Fruit fly (Drosophila melanogaster) whole organism, embryonic: ENCODE results near the gene lili.

ENCODE experiments used
- Asciz ChIP-seq: fragments of 200-800 bp; sonication (Bioruptor generic); optimal IDR thresholded peaks from 2 replicates; lab custom pipeline; 2017; ENCODE audit warnings: missing biosample characterization, mild to moderate bottlenecking, missing genetic modification characterization, missing genetic modification reagents
- B-H1 ChIP-seq: fragments of 200-800 bp; sonication (Bioruptor generic); IDR thresholded peaks from 3 replicates; pipeline ENCODE4 v1.3.6; 2022; ENCODE audit warnings: missing biosample characterization, missing genetic modification characterization
- CG10979 ChIP-seq: fragments of 200-800 bp; sonication (Bioruptor generic); optimal IDR thresholded peaks from 2 replicates; lab custom pipeline; 2018; ENCODE audit warnings: missing biosample characterization, mild to moderate bottlenecking, missing genetic modification characterization, moderate library complexity
- CG11560 ChIP-seq: fragments of 200-800 bp; sonication (Bioruptor generic); IDR thresholded peaks from 3 replicates; pipeline ENCODE4 v1.3.6; 2022; ENCODE audit warnings: missing biosample characterization, missing genetic modification characterization
- CG12769 ChIP-seq: fragments of 200-800 bp; sonication (Bioruptor generic); optimal IDR thresholded peaks from 2 replicates; lab custom pipeline; 2019; ENCODE audit warnings: missing biosample characterization, mild to moderate bottlenecking, missing genetic modification characterization, moderate library complexity
- CG13287 ChIP-seq: fragments of 200-800 bp; sonication (Bioruptor generic); IDR thresholded peaks from 2 replicates; pipeline ENCODE4 v1.3.6; 2022; ENCODE audit warnings: missing biosample characterization, missing genetic modification characterization; ENCODE audit not compliant: partially characterized antibody
- CG15696 ChIP-seq: fragments of 200-800 bp; sonication (Bioruptor generic); optimal IDR thresholded peaks from 2 replicates; lab custom pipeline; 2019; ENCODE audit warnings: missing biosample characterization, mild to moderate bottlenecking, missing genetic modification characterization, moderate library complexity
- CG1602 ChIP-seq: fragments of 200-800 bp; sonication (Bioruptor generic); optimal IDR thresholded peaks from 3 replicates; lab custom pipeline; 2016; ENCODE audit warnings: missing biosample characterization, missing genetic modification characterization
- CG1832 ChIP-seq: fragments of 200-800 bp; sonication (Bioruptor generic); optimal IDR thresholded peaks from 2 replicates; lab custom pipeline; 2017; ENCODE audit warnings: missing biosample characterization, mild to moderate bottlenecking, missing genetic modification characterization, inconsistent platforms
- CG3163 ChIP-seq: fragments of 200-800 bp; sonication (Bioruptor generic); optimal IDR thresholded peaks from 3 replicates; lab custom pipeline; 2016; ENCODE audit warnings: missing biosample characterization, missing genetic modification characterization
- CG43689 ChIP-seq: fragments of 200-800 bp; sonication (Bioruptor generic); IDR thresholded peaks from 2 replicates; pipeline ENCODE4 v1.3.6; 2022; ENCODE audit warnings: missing biosample characterization, missing genetic modification characterization
- CG5953 ChIP-seq: fragments of 200-800 bp; sonication (Bioruptor generic); IDR thresholded peaks from 2 replicates; pipeline ENCODE4 v1.3.6; 2022; ENCODE audit warnings: missing biosample characterization, missing genetic modification characterization
- CG6654 ChIP-seq: fragments of 200-800 bp; sonication (Bioruptor generic); optimal IDR thresholded peaks from 2 replicates; lab custom pipeline; 2017; ENCODE audit warnings: missing biosample characterization, mild to moderate bottlenecking, missing genetic modification characterization
- CG7271 ChIP-seq: fragments of 200-800 bp; sonication (Bioruptor generic); optimal IDR thresholded peaks from 2 replicates; lab custom pipeline; 2018; ENCODE audit warnings: missing biosample characterization, mild to moderate bottlenecking, missing genetic modification characterization, moderate library complexity
- CG9817 ChIP-seq: fragments of 200-800 bp; sonication (Bioruptor generic); optimal IDR thresholded peaks from 2 replicates; lab custom pipeline; 2018; ENCODE audit warnings: missing biosample characterization, mild to moderate bottlenecking, missing genetic modification characterization, moderate library complexity
- D ChIP-seq, 2 experiments: fragments of 200-800 bp in 1 of 2; fragments of >200 bp in 1 of 2; sonication (Bioruptor generic) in 1 of 2; optimal IDR thresholded peaks; 2 replicates in 1 of 2; 3 replicates in 1 of 2; lab custom pipeline; 2017; ENCODE audit warnings: mild to moderate bottlenecking in 1 of 2, missing biosample characterization in 1 of 2, missing genetic modification characterization in 1 of 2, missing genetic modification reagents in 1 of 2
- Dip2 ChIP-seq: fragments of 200-800 bp; sonication (Bioruptor generic); IDR thresholded peaks from 2 replicates; pipeline ENCODE4 v1.3.6; 2022; ENCODE audit warnings: missing biosample characterization, missing genetic modification characterization
- Doc2 ChIP-seq: fragments of 200-800 bp; sonication (Bioruptor generic); IDR thresholded peaks from 2 replicates; pipeline ENCODE4 v1.3.6; 2022; ENCODE audit warnings: missing biosample characterization, missing genetic modification characterization
- E2f1 ChIP-seq: fragments of 200-800 bp; sonication (Bioruptor generic); IDR thresholded peaks from 2 replicates; pipeline ENCODE4 v1.3.6; 2022; ENCODE audit warnings: missing biosample characterization, missing genetic modification characterization
- Fer2 ChIP-seq: fragments of 200-800 bp; sonication (Bioruptor generic); optimal IDR thresholded peaks from 2 replicates; lab custom pipeline; 2018; ENCODE audit warnings: missing biosample characterization, mild to moderate bottlenecking, missing genetic modification characterization, moderate library complexity
- HHEX ChIP-seq: fragments of 200-800 bp; sonication (Bioruptor generic); optimal IDR thresholded peaks from 3 replicates; lab custom pipeline; 2017; ENCODE audit warnings: missing biosample characterization, mild to moderate bottlenecking, missing genetic modification characterization, missing genetic modification reagents
- HLHmδ ChIP-seq: fragments of 200-800 bp; sonication (Bioruptor generic); optimal IDR thresholded peaks from 2 replicates; lab custom pipeline; 2018; ENCODE audit warnings: missing biosample characterization, mild to moderate bottlenecking, missing genetic modification characterization, moderate library complexity
- Hmr ChIP-seq: fragments of 200-800 bp; sonication (Bioruptor generic); optimal IDR thresholded peaks from 3 replicates; lab custom pipeline; 2017; ENCODE audit warnings: mild to moderate bottlenecking, missing biosample characterization, missing genetic modification reagents, missing genetic modification characterization
- Lhr ChIP-seq: fragments of 200-800 bp; sonication (Bioruptor generic); optimal IDR thresholded peaks from 3 replicates; lab custom pipeline; 2017; ENCODE audit warnings: mild to moderate bottlenecking, missing biosample characterization, missing genetic modification reagents, missing genetic modification characterization
- Lim3 ChIP-seq: fragments of 200-800 bp; sonication (Bioruptor generic); IDR thresholded peaks from 2 replicates; pipeline ENCODE4 v1.3.6; 2022; ENCODE audit warnings: missing biosample characterization, missing genetic modification characterization
- Opbp ChIP-seq: fragments of 200-800 bp; sonication (Bioruptor generic); IDR thresholded peaks from 3 replicates; pipeline ENCODE4 v1.3.6; 2022; ENCODE audit warnings: missing biosample characterization, missing genetic modification characterization; ENCODE audit not compliant: partially characterized antibody
- Rx ChIP-seq: fragments of 200-800 bp; sonication (Bioruptor generic); IDR thresholded peaks from 2 replicates; pipeline ENCODE4 v1.3.6; 2022; ENCODE audit warnings: missing biosample characterization, missing genetic modification characterization
- YL-1 ChIP-seq: fragments of 200-800 bp; sonication (Bioruptor generic); optimal IDR thresholded peaks from 3 replicates; lab custom pipeline; 2017; ENCODE audit warnings: missing biosample characterization, mild to moderate bottlenecking, missing genetic modification characterization
- ac ChIP-seq: fragments of 200-800 bp; sonication (Bioruptor generic); optimal IDR thresholded peaks from 3 replicates; lab custom pipeline; 2017; ENCODE audit warnings: missing biosample characterization, mild to moderate bottlenecking, missing genetic modification characterization
- amos ChIP-seq: fragments of 200-800 bp; sonication (Bioruptor generic); IDR thresholded peaks from 2 replicates; pipeline ENCODE4 v1.3.6; 2022; ENCODE audit warnings: missing biosample characterization, missing genetic modification characterization; ENCODE audit not compliant: partially characterized antibody
- chm ChIP-seq: fragments of 200-800 bp; sonication (Bioruptor generic); IDR thresholded peaks from 2 replicates; pipeline ENCODE4 v1.3.6; 2022; ENCODE audit warnings: missing biosample characterization, missing genetic modification characterization
- dmrt99B ChIP-seq: fragments of 200-800 bp; sonication (Bioruptor generic); optimal IDR thresholded peaks from 2 replicates; lab custom pipeline; 2018; ENCODE audit warnings: missing biosample characterization, mild to moderate bottlenecking, missing genetic modification characterization, moderate library complexity
- fu2 ChIP-seq: fragments of 200-800 bp; sonication (Bioruptor generic); optimal IDR thresholded peaks from 2 replicates; lab custom pipeline; 2016; ENCODE audit warnings: missing biosample characterization, missing genetic modification characterization
- grau ChIP-seq: fragments of 200-800 bp; optimal IDR thresholded peaks from 3 replicates; lab custom pipeline; 2019; ENCODE audit warnings: missing biosample characterization, mild to moderate bottlenecking, missing genetic modification characterization, moderate library complexity
- hb ChIP-seq: fragments of 200-800 bp; sonication (Bioruptor generic); IDR thresholded peaks from 3 replicates; pipeline ENCODE4 v1.3.6; 2022; ENCODE audit warnings: missing biosample characterization, missing genetic modification characterization; ENCODE audit not compliant: partially characterized antibody
- inv ChIP-seq: fragments of 200-800 bp; sonication (Bioruptor generic); IDR thresholded peaks from 2 replicates; pipeline ENCODE4 v1.3.6; 2022; ENCODE audit warnings: missing biosample characterization, missing genetic modification characterization; ENCODE audit not compliant: partially characterized antibody
- lbe ChIP-seq: fragments of 200-800 bp; sonication (Bioruptor generic); optimal IDR thresholded peaks from 2 replicates; lab custom pipeline; 2016; ENCODE audit warnings: missing biosample characterization, mild to moderate bottlenecking, missing genetic modification characterization
- nom ChIP-seq: fragments of 200-800 bp; sonication (Bioruptor generic); optimal IDR thresholded peaks from 2 replicates; lab custom pipeline; 2017; ENCODE audit warnings: missing biosample characterization, missing genetic modification characterization, mild to moderate bottlenecking, moderate library complexity, missing genetic modification reagents
- otp ChIP-seq: fragments of 200-800 bp; sonication (Bioruptor generic); IDR thresholded peaks from 3 replicates; pipeline ENCODE4, ENCODE4 v1.3.6; 2022; ENCODE audit warnings: missing biosample characterization, missing genetic modification characterization
- ro ChIP-seq: fragments of 200-800 bp; sonication (Bioruptor generic); IDR thresholded peaks from 2 replicates; pipeline ENCODE4 v1.3.6; 2022; ENCODE audit warnings: missing biosample characterization, missing genetic modification characterization
- row ChIP-seq: fragments of 200-800 bp; sonication (Bioruptor generic); IDR thresholded peaks from 3 replicates; pipeline ENCODE4 v1.3.6; 2022; ENCODE audit warnings: missing biosample characterization, missing genetic modification characterization
- sc ChIP-seq, 3 experiments: fragments of >200 bp in 2 of 3; fragments of 200-800 bp in 1 of 3; sonication (Bioruptor generic) in 1 of 3; optimal IDR thresholded peaks; 2 replicates in 2 of 3; 3 replicates in 1 of 3; lab custom pipeline; 2017; ENCODE audit warnings: mild to moderate bottlenecking in 1 of 3, missing biosample characterization in 1 of 3, missing genetic modification characterization in 1 of 3, missing genetic modification reagents in 1 of 3
- sisA ChIP-seq: fragments of 200-800 bp; sonication (Bioruptor generic); IDR thresholded peaks from 2 replicates; pipeline ENCODE4 v1.3.6; 2022; ENCODE audit warnings: missing biosample characterization, missing genetic modification characterization
- tap ChIP-seq: fragments of 200-800 bp; optimal IDR thresholded peaks from 3 replicates; lab custom pipeline; 2019; ENCODE audit warnings: missing biosample characterization, mild to moderate bottlenecking, missing genetic modification characterization, moderate library complexity
- tna ChIP-seq: fragments of 200-800 bp; sonication (Bioruptor generic); IDR thresholded peaks from 2 replicates; pipeline ENCODE4 v1.3.6; 2022; ENCODE audit warnings: missing biosample characterization, missing genetic modification characterization; ENCODE audit not compliant: partially characterized antibody
- unpg ChIP-seq: fragments of 200-800 bp; sonication (Bioruptor generic); optimal IDR thresholded peaks from 3 replicates; lab custom pipeline; 2018; ENCODE audit warnings: missing biosample characterization, mild to moderate bottlenecking, missing genetic modification characterization, moderate library complexity

lili gene

dm6 chr3R:24771273-24772231 lies 42.3 kb downstream of the lili start, which contains the start of gene CG42331 (continued):
- TF ChIP-seq otp (GFP tag; lab: Robert Waterston, UW): no peak
- TF ChIP-seq CG12769 (tag; lab: Kevin White, UChicago): peak; percentile 76
- no peak for TF ChIP-seq CG11560 (tag; lab: Robert Waterston, UW)
- no peak for TF ChIP-seq ro (GFP tag; lab: Robert Waterston, UW)
- TF ChIP-seq CG15696 (tag; lab: Kevin White, UChicago): no peak
- TF ChIP-seq CG3163 (GFP tag; lab: Kevin White, UChicago): peak; percentile 16
- TF ChIP-seq CG1832: no peak
- TF ChIP-seq YL-1 (GFP tag; lab: Kevin White, UChicago): no peak
- no peak for TF ChIP-seq inv (GFP tag; lab: Robert Waterston, UW)
- TF ChIP-seq grau (tag; lab: Kevin White, UChicago): peak; percentile 72
- TF ChIP-seq fu2: peak; percentile 39
- TF ChIP-seq Lim3 (GFP tag; lab: Robert Waterston, UW): no peak
- TF ChIP-seq sisA (GFP tag; lab: Robert Waterston, UW): peak; percentile 51
- peak; percentile 82 for TF ChIP-seq row (GFP tag; lab: Robert Waterston, UW)
- TF ChIP-seq Doc2 (GFP tag; lab: Robert Waterston, UW): no peak
- TF ChIP-seq B-H1 (GFP tag; lab: Robert Waterston, UW): peak; percentile 57; the same call in 2 of the 3 replicates
- peak; percentile 84 for TF ChIP-seq dmrt99B (tag; lab: Kevin White, UChicago)
- peak; percentile 66 for TF ChIP-seq HHEX (GFP tag; lab: Kevin White, UChicago)
- no peak for TF ChIP-seq CG13287
- no peak; the same call in 1 of the 2 replicates for TF ChIP-seq Rx (GFP tag; lab: Robert Waterston, UW)
- TF ChIP-seq Fer2 (tag; lab: Kevin White, UChicago): no peak
- peak; percentile 59 for TF ChIP-seq CG9817 (tag; lab: Kevin White, UChicago)
- peak; percentile 46 for TF ChIP-seq CG10979 (tag; lab: Kevin White, UChicago)
- TF ChIP-seq amos: no peak
- TF ChIP-seq CG6654: peak; percentile 6
- TF ChIP-seq ac (GFP tag; lab: Kevin White, UChicago): no peak
- no peak for TF ChIP-seq tna (GFP tag; lab: Robert Waterston, UW)
- no peak for TF ChIP-seq hb (GFP tag; lab: Robert Waterston, UW)
- TF ChIP-seq Opbp (GFP tag; lab: Robert Waterston, UW): no peak
- no peak for TF ChIP-seq Lhr
- no peak for TF ChIP-seq CG43689 (GFP tag; lab: Robert Waterston, UW)
- peak; percentile 18; the same call in 1 of the 2 replicates for TF ChIP-seq chm
- no peak for TF ChIP-seq nom
- no peak for TF ChIP-seq sc (optimal IDR thresholded peaks at IDR 0.05; lab: Kevin White, UChicago)
- peak; percentile 8 for TF ChIP-seq sc (GFP tag; optimal IDR thresholded peaks at IDR 0.05; lab: Kevin White, UChicago)
- TF ChIP-seq lbe: no peak
- TF ChIP-seq Asciz (GFP tag; lab: Kevin White, UChicago): peak; percentile 63
- no peak for TF ChIP-seq D (optimal IDR thresholded peaks at IDR 0.05; lab: Kevin White, UChicago)
- TF ChIP-seq D (GFP tag; optimal IDR thresholded peaks at IDR 0.05; lab: Kevin White, UChicago): peak; percentile 35
- no peak for TF ChIP-seq CG7271
- peak; percentile 16 for TF ChIP-seq CG1602 (GFP tag; lab: Kevin White, UChicago)
- no peak for TF ChIP-seq HLHmδ (GFP tag; lab: Kevin White, UChicago)
- TF ChIP-seq Hmr (GFP tag; lab: Kevin White, UChicago): peak; percentile 81
- TF ChIP-seq E2f1: no peak; the same call in 1 of the 2 replicates
- TF ChIP-seq tap: peak; percentile 42
- peak; percentile 3; the same call in 1 of the 2 replicates for TF ChIP-seq CG5953 (GFP tag; lab: Robert Waterston, UW)
- peak; percentile 70 for TF ChIP-seq unpg (GFP tag; lab: Kevin White, UChicago)
- TF ChIP-seq Dip2 (GFP tag; lab: Robert Waterston, UW): no peak
